Fruit fly (Drosophila melanogaster): ENCODE results near the gene GV1.

Gene GV1

dm6 chr3L:1859563-1859962, 49.2 kb downstream of the GV1 start:
- TF ChIP-seq CG11617 (GFP tag; optimal IDR thresholded peaks at IDR 0.05) (peak; percentile 19), CG1620 (GFP tag; optimal IDR thresholded peaks at IDR 0.05) (no peak), toe (GFP tag; optimal IDR thresholded peaks at IDR 0.05) (no peak), CG7045 (GFP tag; optimal IDR thresholded peaks at IDR 0.05) (no peak), Mnt (GFP tag; optimal IDR thresholded peaks at IDR 0.05) (no peak), CG12768 (GFP tag; optimal IDR thresholded peaks at IDR 0.05) (no peak), CG5204 (GFP tag; optimal IDR thresholded peaks at IDR 0.05) (no peak), kay (GFP tag; ENCODE audit: borderline replicate concordance) (no peak)

- no peak for TF ChIP-seq cic (GFP tag; optimal IDR thresholded peaks at IDR 0.05)
- TF ChIP-seq CG12768 (GFP tag; optimal IDR thresholded peaks at IDR 0.05): no peak
These were observed 50.4 kb downstream of the GV1 start for dm6 chr3L:1860749-1861148.

DNA sequence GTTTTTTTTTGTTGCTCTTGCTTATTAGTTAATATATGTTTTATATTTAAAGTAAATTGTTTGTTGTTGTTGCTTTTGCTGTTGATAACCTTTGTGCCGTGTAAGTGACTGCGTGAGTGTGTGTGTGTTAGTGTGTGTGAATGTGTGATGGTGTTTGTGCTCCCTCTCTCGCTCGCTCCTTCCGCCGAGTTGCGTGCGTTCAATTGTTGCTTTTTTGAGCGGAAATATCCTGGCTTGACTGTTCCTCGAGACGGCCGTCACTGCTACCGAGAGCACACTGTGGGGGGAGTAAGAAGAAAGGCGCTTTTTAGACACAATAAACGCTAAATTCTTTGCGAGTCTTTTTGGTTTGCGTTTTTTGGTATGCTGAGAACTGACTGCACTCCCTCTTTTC, 51.0 kb downstream of the GV1 start:
- TF ChIP-seq CG7101 (tag; optimal IDR thresholded peaks at IDR 0.05) (no peak), Hr96 (GFP tag; optimal IDR thresholded peaks at IDR 0.05) (no peak), CG11617 (GFP tag; optimal IDR thresholded peaks at IDR 0.05) (no peak), CG12768 (GFP tag; optimal IDR thresholded peaks at IDR 0.05) (peak; percentile 22), Clk (GFP tag; optimal IDR thresholded peaks at IDR 0.05) (no peak), tj (GFP tag; optimal IDR thresholded peaks at IDR 0.05) (no peak), kay (GFP tag; ENCODE audit: borderline replicate concordance) (no peak), cic (GFP tag; optimal IDR thresholded peaks at IDR 0.05) (peak; percentile 13), Mnt (GFP tag; optimal IDR thresholded peaks at IDR 0.05) (no peak), pad (GFP tag; optimal IDR thresholded peaks at IDR 0.05) (no peak), bab1 (GFP tag; optimal IDR thresholded peaks at IDR 0.05) (peak; percentile 37), cnc (optimal IDR thresholded peaks at IDR 0.05) (no peak)

DNA sequence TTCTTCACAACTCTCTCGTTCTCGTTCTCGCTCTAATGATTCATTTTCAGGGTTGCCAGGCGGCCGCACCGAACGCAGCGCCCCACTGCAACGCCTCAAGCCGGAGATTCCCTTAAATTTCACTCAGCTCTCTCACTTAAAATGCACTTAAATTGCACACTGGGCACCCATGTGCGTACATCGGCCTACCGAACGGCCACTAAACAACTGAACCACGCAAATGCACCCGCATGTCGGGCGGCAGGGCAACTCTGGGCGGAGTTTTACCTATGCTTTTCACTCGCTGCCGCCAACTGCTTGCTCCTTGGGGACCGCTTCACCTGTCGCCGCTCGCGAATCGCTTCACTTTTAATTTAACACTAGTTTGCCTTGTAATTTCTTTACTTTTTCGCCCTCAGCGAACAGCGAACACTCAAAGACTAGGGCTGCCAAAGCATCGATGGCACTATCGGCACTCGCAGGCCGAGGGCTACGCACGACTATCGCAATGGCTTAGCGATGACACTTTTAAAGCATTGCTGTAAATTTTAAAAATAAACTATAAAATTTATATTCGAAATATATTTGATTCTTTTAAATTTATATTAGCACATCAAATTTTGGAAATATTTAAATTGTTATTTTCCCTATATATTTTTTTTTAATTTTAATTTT, 51.5 kb downstream of the GV1 start, which contains the start of gene Rap1:
Gene Rap1 (minus strand): TSS at position 446 of the 654 bp plus-strand sequence.
- peak; percentile 41 for TF ChIP-seq Clk (GFP tag; optimal IDR thresholded peaks at IDR 0.05)
- peak; percentile 9 for TF ChIP-seq ovo (GFP tag; optimal IDR thresholded peaks at IDR 0.05)
- peak; percentile 56 for TF ChIP-seq CG7045 (GFP tag; optimal IDR thresholded peaks at IDR 0.05)
- TF ChIP-seq Hr96 (GFP tag; optimal IDR thresholded peaks at IDR 0.05): peak; percentile 64
- TF ChIP-seq Mnt (GFP tag; optimal IDR thresholded peaks at IDR 0.05): no peak
- peak; percentile 72 for TF ChIP-seq bab1 (GFP tag; optimal IDR thresholded peaks at IDR 0.05)
- TF ChIP-seq CG33017 (tag; optimal IDR thresholded peaks at IDR 0.05): no peak
- peak; percentile 32 for TF ChIP-seq CG1620 (GFP tag; optimal IDR thresholded peaks at IDR 0.05)
- peak; percentile 95 for TF ChIP-seq CG14711 (tag; optimal IDR thresholded peaks at IDR 0.05)
- TF ChIP-seq tj (GFP tag; optimal IDR thresholded peaks at IDR 0.05): peak; percentile 29
- no peak for TF ChIP-seq Crg-1 (GFP tag; optimal IDR thresholded peaks at IDR 0.05)
- TF ChIP-seq pad (GFP tag; optimal IDR thresholded peaks at IDR 0.05): peak; percentile 45
- peak; percentile 67 for TF ChIP-seq toe (GFP tag; optimal IDR thresholded peaks at IDR 0.05)
- TF ChIP-seq CG5204 (GFP tag; optimal IDR thresholded peaks at IDR 0.05): no peak
- TF ChIP-seq CG7101 (tag; optimal IDR thresholded peaks at IDR 0.05): peak; percentile 3
- TF ChIP-seq CG11617 (GFP tag; optimal IDR thresholded peaks at IDR 0.05): peak; percentile 50
- TF ChIP-seq cnc (optimal IDR thresholded peaks at IDR 0.05): no peak
- no peak for TF ChIP-seq cic (GFP tag; optimal IDR thresholded peaks at IDR 0.05)
- TF ChIP-seq kay (GFP tag; ENCODE audit: borderline replicate concordance): peak; percentile 79
- no peak for TF ChIP-seq CG12768 (GFP tag; optimal IDR thresholded peaks at IDR 0.05)

- TF ChIP-seq toe (GFP tag; optimal IDR thresholded peaks at IDR 0.05): peak; percentile 80
- peak; percentile 52 for TF ChIP-seq CG1620 (GFP tag; optimal IDR thresholded peaks at IDR 0.05)
- no peak for TF ChIP-seq CG11617 (GFP tag; optimal IDR thresholded peaks at IDR 0.05)
- TF ChIP-seq Hr96 (GFP tag; optimal IDR thresholded peaks at IDR 0.05): peak; percentile 58
- TF ChIP-seq kay (GFP tag; ENCODE audit: borderline replicate concordance): no peak
- no peak for TF ChIP-seq Crg-1 (GFP tag; optimal IDR thresholded peaks at IDR 0.05)
- TF ChIP-seq CG5204 (GFP tag; optimal IDR thresholded peaks at IDR 0.05): no peak
- TF ChIP-seq cnc (optimal IDR thresholded peaks at IDR 0.05): no peak
- peak; percentile 62 for TF ChIP-seq CG14711 (tag; optimal IDR thresholded peaks at IDR 0.05)
- peak; percentile 13 for TF ChIP-seq CG7045 (GFP tag; optimal IDR thresholded peaks at IDR 0.05)
- no peak for TF ChIP-seq CG12768 (GFP tag; optimal IDR thresholded peaks at IDR 0.05)
- no peak for TF ChIP-seq Clk (GFP tag; optimal IDR thresholded peaks at IDR 0.05)
- peak; percentile 8 for TF ChIP-seq CG33017 (tag; optimal IDR thresholded peaks at IDR 0.05)
- TF ChIP-seq CG7101 (tag; optimal IDR thresholded peaks at IDR 0.05): peak; percentile 36
- TF ChIP-seq cic (GFP tag; optimal IDR thresholded peaks at IDR 0.05): no peak
- TF ChIP-seq ovo (GFP tag; optimal IDR thresholded peaks at IDR 0.05): peak; percentile 19
- peak; percentile 51 for TF ChIP-seq Mnt (GFP tag; optimal IDR thresholded peaks at IDR 0.05)
- TF ChIP-seq pad (GFP tag; optimal IDR thresholded peaks at IDR 0.05): peak; percentile 18
- TF ChIP-seq bab1 (GFP tag; optimal IDR thresholded peaks at IDR 0.05): peak; percentile 38
- peak; percentile 25 for TF ChIP-seq tj (GFP tag; optimal IDR thresholded peaks at IDR 0.05)
These were observed 54.8 kb downstream of the GV1 start, which contains the start of the genes HBS1 and CG12025 for dm6 chr3L:1865121-1865727. HBS1 (minus strand) TSS chr3L:1865240. CG12025 (plus strand) TSS chr3L:1865430.
